Worm (Caenorhabditis elegans) whole organism, L2 larva: Measurements from ENCODE around the gene clr-1.

Experiments
- lsy-2 ChIP-seq, 2 experiments: fragments of 150-350 bp in 1 of 2; sonication (generic microtip) in 1 of 2; optimal IDR thresholded peaks; 2 replicates each; lab custom pipeline; 2014 to 2017; ENCODE audit warnings: missing biosample characterization in 2 of 2, missing genetic modification characterization in 2 of 2
- unc-62 ChIP-seq: fragments of 150-350 bp; optimal IDR thresholded peaks from 2 replicates; lab custom pipeline; 2014; ENCODE audit warnings: missing biosample characterization, missing genetic modification reagents, missing genetic modification characterization
- ztf-11 ChIP-seq: sonication (generic microtip); optimal IDR thresholded peaks from 2 replicates; lab custom pipeline; 2017; ENCODE audit warnings: missing biosample characterization, missing genetic modification characterization

DNA sequence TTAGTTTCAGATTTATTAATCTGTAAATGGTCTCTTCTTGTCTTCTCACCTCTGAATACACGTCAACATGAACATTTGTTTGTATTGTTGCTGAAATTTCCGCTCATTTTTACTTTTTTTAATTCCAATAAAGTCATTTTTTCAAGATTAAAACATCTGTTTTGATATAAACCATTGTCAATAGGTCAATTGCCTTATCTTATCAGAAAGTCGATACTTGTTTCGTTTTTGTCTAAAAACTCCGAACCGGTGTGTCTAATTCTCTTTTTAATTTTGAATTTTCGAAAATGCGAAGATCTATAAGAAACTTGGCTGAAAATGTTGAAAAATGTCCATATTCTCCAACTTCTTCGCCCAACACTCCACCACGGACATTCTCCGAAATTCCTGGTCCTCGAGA is 37.6 kb downstream of the clr-1 start, which contains the start of gene cyp-44A1:
- TF ChIP-seq unc-62 (no peak), ztf-11 (tag; lab: Kevin White, UChicago) (no peak), lsy-2 (tag; optimal IDR thresholded peaks at IDR 0.05; lab: Kevin White, UChicago) (no peak)
